Fruit fly (Drosophila melanogaster) whole organism, embryonic: Measurements from ENCODE around the gene Reck.

Source experiments
- ATbp ChIP-seq: fragments of 200-800 bp; sonication (Bioruptor generic); optimal IDR thresholded peaks from 2 replicates; lab custom pipeline; 2017; ENCODE audit warnings: missing biosample characterization, mild to moderate bottlenecking, missing genetic modification characterization, missing genetic modification reagents
- Ada2b ChIP-seq: fragments of 200-800 bp; sonication (Bioruptor generic); IDR thresholded peaks from 2 replicates; pipeline ENCODE4 v1.3.6; 2022; ENCODE audit warnings: missing biosample characterization, missing genetic modification characterization
- Asciz ChIP-seq: fragments of 200-800 bp; sonication (Bioruptor generic); optimal IDR thresholded peaks from 2 replicates; lab custom pipeline; 2017; ENCODE audit warnings: missing biosample characterization, mild to moderate bottlenecking, missing genetic modification characterization, missing genetic modification reagents
- B-H1 ChIP-seq: fragments of 200-800 bp; sonication (Bioruptor generic); IDR thresholded peaks from 3 replicates; pipeline ENCODE4 v1.3.6; 2022; ENCODE audit warnings: missing biosample characterization, missing genetic modification characterization
- Bgb ChIP-seq: fragments of 200-800 bp; sonication (Bioruptor generic); IDR thresholded peaks from 2 replicates; pipeline ENCODE4 v1.3.6; 2022; ENCODE audit warnings: missing biosample characterization, missing genetic modification characterization; ENCODE audit not compliant: partially characterized antibody
- CG10147 ChIP-seq: fragments of 200-800 bp; sonication (Bioruptor generic); optimal IDR thresholded peaks from 2 replicates; lab custom pipeline; 2019; ENCODE audit warnings: missing biosample characterization, mild to moderate bottlenecking, missing genetic modification characterization, moderate library complexity
- CG10543 ChIP-seq: fragments of 200-800 bp; sonication (Bioruptor generic); optimal IDR thresholded peaks from 3 replicates; lab custom pipeline; 2017; ENCODE audit warnings: missing biosample characterization, mild to moderate bottlenecking, missing genetic modification characterization, moderate library complexity
- CG11695 ChIP-seq: fragments of 200-800 bp; sonication (Bioruptor generic); IDR thresholded peaks from 3 replicates; pipeline ENCODE4 v1.3.6; 2022; ENCODE audit warnings: missing biosample characterization, missing genetic modification characterization
- CG12155 ChIP-seq: fragments of 200-800 bp; sonication (Bioruptor generic); optimal IDR thresholded peaks from 3 replicates; lab custom pipeline; 2016; ENCODE audit warnings: missing biosample characterization, missing genetic modification characterization
- CG15479 ChIP-seq: fragments of 200-800 bp; sonication (Bioruptor generic); optimal IDR thresholded peaks from 3 replicates; lab custom pipeline; 2019; ENCODE audit warnings: missing biosample characterization, mild to moderate bottlenecking, missing genetic modification characterization, moderate library complexity
- CG1832 ChIP-seq: fragments of 200-800 bp; sonication (Bioruptor generic); optimal IDR thresholded peaks from 2 replicates; lab custom pipeline; 2017; ENCODE audit warnings: missing biosample characterization, mild to moderate bottlenecking, missing genetic modification characterization, inconsistent platforms
- CG2199 ChIP-seq: fragments of 200-800 bp; sonication (Bioruptor generic); IDR thresholded peaks from 3 replicates; pipeline ENCODE4 v1.3.6; 2022; ENCODE audit warnings: missing biosample characterization, missing genetic modification characterization
- CG2875 ChIP-seq: fragments of 200-800 bp; sonication (Bioruptor generic); optimal IDR thresholded peaks from 2 replicates; lab custom pipeline; 2017; ENCODE audit warnings: missing biosample characterization, mild to moderate bottlenecking, missing genetic modification characterization, missing genetic modification reagents
- CG4404 ChIP-seq: fragments of 200-800 bp; sonication (Bioruptor generic); IDR thresholded peaks from 2 replicates; pipeline ENCODE4 v1.3.6; 2022; ENCODE audit warnings: missing biosample characterization, missing genetic modification characterization
- CG5180 ChIP-seq: fragments of 200-800 bp; sonication (Bioruptor generic); optimal IDR thresholded peaks from 3 replicates; lab custom pipeline; 2017; ENCODE audit warnings: missing biosample characterization, missing genetic modification characterization, mild to moderate bottlenecking, moderate library complexity, missing genetic modification reagents
- CG6854 ChIP-seq: fragments of 200-800 bp; sonication (Bioruptor generic); optimal IDR thresholded peaks from 3 replicates; lab custom pipeline; 2017; ENCODE audit warnings: missing biosample characterization, mild to moderate bottlenecking, missing genetic modification characterization
- CG8359 ChIP-seq: fragments of 200-800 bp; sonication (Bioruptor generic); optimal IDR thresholded peaks from 2 replicates; lab custom pipeline; 2017; ENCODE audit warnings: missing biosample characterization, mild to moderate bottlenecking, missing genetic modification characterization, borderline replicate concordance
- CG8478 ChIP-seq: fragments of >200 bp; optimal IDR thresholded peaks from 2 replicates; lab custom pipeline; 2018
- CG9215 ChIP-seq: fragments of 200-800 bp; sonication (Bioruptor generic); IDR thresholded peaks from 2 replicates; pipeline ENCODE4 v1.3.6; 2022; ENCODE audit warnings: missing biosample characterization, missing genetic modification characterization
- CG9932 ChIP-seq: fragments of 200-800 bp; sonication (Bioruptor generic); IDR thresholded peaks from 2 replicates; pipeline ENCODE4 v1.3.6; 2022; ENCODE audit warnings: missing biosample characterization, missing genetic modification characterization
- CrebB ChIP-seq: fragments of 200-800 bp; sonication (Bioruptor generic); optimal IDR thresholded peaks from 3 replicates; lab custom pipeline; 2018; ENCODE audit warnings: missing biosample characterization, mild to moderate bottlenecking, missing genetic modification characterization
- Dad ChIP-seq: fragments of 200-800 bp; sonication (Bioruptor generic); optimal IDR thresholded peaks from 3 replicates; lab custom pipeline; 2016; ENCODE audit warnings: missing biosample characterization, missing genetic modification characterization
- Hand ChIP-seq: fragments of 200-800 bp; sonication (Bioruptor generic); optimal IDR thresholded peaks from 2 replicates; lab custom pipeline; 2017; ENCODE audit warnings: mild to moderate bottlenecking, missing biosample characterization, missing genetic modification reagents, missing genetic modification characterization
- Hey ChIP-seq: fragments of 200-800 bp; sonication (Bioruptor generic); optimal IDR thresholded peaks from 3 replicates; lab custom pipeline; 2018; ENCODE audit warnings: missing biosample characterization, mild to moderate bottlenecking, missing genetic modification characterization
- Hmx ChIP-seq: fragments of 200-800 bp; sonication (Bioruptor generic); optimal IDR thresholded peaks from 2 replicates; lab custom pipeline; 2016; ENCODE audit warnings: missing biosample characterization, missing genetic modification characterization
- Oaz ChIP-seq: fragments of 200-800 bp; sonication (Bioruptor generic); IDR thresholded peaks from 2 replicates; pipeline ENCODE4 v1.3.6; 2022; ENCODE audit warnings: missing biosample characterization, missing genetic modification characterization
- Pdp1 ChIP-seq, 2 experiments: fragments of 200-800 bp; sonication (Bioruptor generic); optimal IDR thresholded peaks; 3 replicates each; lab custom pipeline; 2016; ENCODE audit warnings: missing biosample characterization in 2 of 2, missing genetic modification characterization in 2 of 2, mild to moderate bottlenecking in 1 of 2, moderate library complexity in 1 of 2
- Six4 ChIP-seq: fragments of 200-800 bp; sonication (Bioruptor generic); optimal IDR thresholded peaks from 2 replicates; lab custom pipeline; 2016; ENCODE audit warnings: missing biosample characterization, missing genetic modification characterization
- Spps ChIP-seq: fragments of 200-800 bp; sonication (Bioruptor generic); optimal IDR thresholded peaks from 2 replicates; lab custom pipeline; 2018; ENCODE audit warnings: missing biosample characterization, mild to moderate bottlenecking, missing genetic modification characterization
- Stat92E ChIP-seq, 3 experiments: fragments of >200 bp in 2 of 3; fragments of 200-800 bp in 1 of 3; sonication (Bioruptor generic) in 1 of 3; optimal IDR thresholded peaks; 2 replicates each; lab custom pipeline; 2017 to 2019; ENCODE audit warnings: missing biosample characterization in 3 of 3, missing genetic modification characterization in 3 of 3, mild to moderate bottlenecking in 1 of 3, moderate library complexity in 1 of 3
- abd-A ChIP-seq: fragments of 200-800 bp; sonication (Bioruptor generic); optimal IDR thresholded peaks from 3 replicates; lab custom pipeline; 2019; ENCODE audit warnings: missing biosample characterization, mild to moderate bottlenecking, missing genetic modification characterization, moderate library complexity
- cad ChIP-seq: fragments of >200 bp; optimal IDR thresholded peaks from 2 replicates; lab custom pipeline; 2017; ENCODE audit warnings: missing biosample characterization, missing genetic modification characterization
- dmrt99B ChIP-seq: fragments of 200-800 bp; sonication (Bioruptor generic); optimal IDR thresholded peaks from 2 replicates; lab custom pipeline; 2018; ENCODE audit warnings: missing biosample characterization, mild to moderate bottlenecking, missing genetic modification characterization, moderate library complexity
- dpn ChIP-seq, 2 experiments: fragments of 200-800 bp; sonication (Bioruptor generic); optimal IDR thresholded peaks; 3 replicates each; lab custom pipeline; 2016; ENCODE audit warnings: missing biosample characterization in 2 of 2, missing genetic modification characterization in 2 of 2
- emc ChIP-seq: fragments of 200-800 bp; sonication (Bioruptor generic); optimal IDR thresholded peaks from 2 replicates; lab custom pipeline; 2016; ENCODE audit warnings: missing biosample characterization, missing genetic modification characterization
- esg ChIP-seq: fragments of 200-800 bp; sonication (Bioruptor generic); conservative IDR thresholded peaks from 2 replicates; pipeline ENCODE4 v1.3.6; 2022; ENCODE audit warnings: missing biosample characterization, missing genetic modification characterization
- gro ChIP-seq: fragments of 200-800 bp; sonication (Bioruptor generic); optimal IDR thresholded peaks from 2 replicates; lab custom pipeline; 2016; ENCODE audit warnings: missing biosample characterization, missing genetic modification characterization
- hbn ChIP-seq: fragments of 200-800 bp; sonication (Bioruptor generic); IDR thresholded peaks from 2 replicates; pipeline ENCODE4 v1.3.6; 2022; ENCODE audit warnings: missing biosample characterization, missing genetic modification characterization; ENCODE audit not compliant: partially characterized antibody
- jing ChIP-seq: fragments of 200-800 bp; sonication (Bioruptor generic); optimal IDR thresholded peaks from 2 replicates; lab custom pipeline; 2018; ENCODE audit warnings: missing biosample characterization, mild to moderate bottlenecking, missing genetic modification characterization
- kah ChIP-seq: fragments of 200-800 bp; sonication (Bioruptor generic); optimal IDR thresholded peaks from 2 replicates; lab custom pipeline; 2018; ENCODE audit warnings: missing biosample characterization, mild to moderate bottlenecking, missing genetic modification characterization
- kni ChIP-seq: fragments of 200-800 bp; sonication (Bioruptor generic); optimal IDR thresholded peaks from 3 replicates; lab custom pipeline; 2017; ENCODE audit warnings: mild to moderate bottlenecking, missing biosample characterization, missing genetic modification reagents, missing genetic modification characterization
- lbe ChIP-seq: fragments of 200-800 bp; sonication (Bioruptor generic); optimal IDR thresholded peaks from 2 replicates; lab custom pipeline; 2016; ENCODE audit warnings: missing biosample characterization, mild to moderate bottlenecking, missing genetic modification characterization
- lmd ChIP-seq: fragments of 200-800 bp; sonication (Bioruptor generic); IDR thresholded peaks from 2 replicates; pipeline ENCODE4 v1.3.6; 2022; ENCODE audit warnings: missing biosample characterization, missing genetic modification characterization
- maf-S ChIP-seq: fragments of 200-800 bp; sonication (Bioruptor generic); optimal IDR thresholded peaks from 2 replicates; lab custom pipeline; 2016; ENCODE audit warnings: missing biosample characterization, missing genetic modification characterization
- phol ChIP-seq: fragments of 200-800 bp; sonication (Bioruptor generic); optimal IDR thresholded peaks from 3 replicates; lab custom pipeline; 2018; ENCODE audit warnings: missing biosample characterization, mild to moderate bottlenecking, missing genetic modification characterization, moderate library complexity
- pum ChIP-seq: fragments of 200-800 bp; sonication (Bioruptor generic); optimal IDR thresholded peaks from 2 replicates; lab custom pipeline; 2016; ENCODE audit warnings: missing biosample characterization, missing genetic modification characterization
- schlank ChIP-seq: fragments of 200-800 bp; sonication (Bioruptor generic); optimal IDR thresholded peaks from 2 replicates; lab custom pipeline; 2018; ENCODE audit warnings: missing biosample characterization, mild to moderate bottlenecking, missing genetic modification characterization
- scrt ChIP-seq: fragments of 200-800 bp; sonication (Bioruptor generic); optimal IDR thresholded peaks from 2 replicates; lab custom pipeline; 2018; ENCODE audit warnings: missing biosample characterization, mild to moderate bottlenecking, missing genetic modification characterization, moderate library complexity
- seq ChIP-seq: fragments of 200-800 bp; sonication (Bioruptor generic); IDR thresholded peaks from 2 replicates; pipeline ENCODE4 v1.3.6; 2022; ENCODE audit warnings: missing biosample characterization, missing genetic modification characterization
- slp2 ChIP-seq: fragments of 200-800 bp; sonication (Bioruptor generic); optimal IDR thresholded peaks from 2 replicates; lab custom pipeline; 2016; ENCODE audit warnings: missing biosample characterization, missing genetic modification characterization
- toy ChIP-seq: fragments of 200-800 bp; sonication (Bioruptor generic); IDR thresholded peaks from 2 replicates; pipeline ENCODE4 v1.3.6; 2022; ENCODE audit warnings: missing biosample characterization, missing genetic modification characterization
- vvl ChIP-seq: fragments of 200-800 bp; sonication (Bioruptor generic); IDR thresholded peaks from 2 replicates; pipeline ENCODE4 v1.3.6; 2022; ENCODE audit warnings: missing biosample characterization, missing genetic modification characterization

Gene Reck

DNA sequence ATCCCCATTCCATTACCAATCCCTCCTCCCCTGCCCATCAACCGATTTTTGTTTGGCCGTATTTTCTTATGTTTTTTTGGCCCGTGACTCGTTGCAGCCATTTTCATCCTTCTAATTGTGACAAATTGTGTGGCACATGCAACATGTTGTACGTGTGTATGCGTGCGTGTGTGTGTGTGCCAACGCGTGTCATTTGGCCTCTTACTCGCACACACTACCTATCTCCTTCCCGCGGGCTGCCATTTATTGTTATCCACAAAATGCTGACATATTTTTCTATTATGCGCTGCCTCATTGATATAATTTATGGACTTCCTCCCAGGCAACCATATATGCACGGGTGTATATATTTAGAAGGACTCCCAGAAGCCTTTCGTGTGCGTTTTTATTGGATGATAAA lies 17.9 kb upstream of the Reck start:
- TF ChIP-seq abd-A (peak; percentile 39), ATbp (GFP tag; lab: Kevin White, UChicago) (no peak), Pdp1 (GFP tag; optimal IDR thresholded peaks at IDR 0.05; lab: Kevin White, UChicago) (no peak), Stat92E (GFP tag; optimal IDR thresholded peaks at IDR 0.05; lab: Kevin White, UChicago) (no peak), CG8359 (GFP tag; lab: Kevin White, UChicago) (no peak), emc (no peak), Bgb (GFP tag; lab: Robert Waterston, UW) (no peak), CG15479 (GFP tag; lab: Kevin White, UChicago) (peak; percentile 43), toy (GFP tag; lab: Robert Waterston, UW) (no peak), lmd (GFP tag; lab: Robert Waterston, UW) (no peak), Oaz (no peak), schlank (tag; lab: Kevin White, UChicago) (no peak), cad (GFP tag; lab: Kevin White, UChicago) (no peak), Six4 (no peak), CG2875 (GFP tag; lab: Kevin White, UChicago) (no peak), phol (peak; percentile 13), CrebB (tag; lab: Kevin White, UChicago) (no peak), CG11695 (GFP tag; lab: Robert Waterston, UW) (no peak), dmrt99B (tag; lab: Kevin White, UChicago) (no peak), Asciz (GFP tag; lab: Kevin White, UChicago) (no peak), Ada2b (no peak), kni (GFP tag; lab: Kevin White, UChicago) (no peak), kah (GFP tag; lab: Kevin White, UChicago) (no peak), lbe (no peak), CG5180 (GFP tag; lab: Kevin White, UChicago) (peak; percentile 41), CG12155 (GFP tag; lab: Kevin White, UChicago) (no peak), CG10543 (no peak), vvl (GFP tag; lab: Robert Waterston, UW) (no peak), Hey (peak; percentile 17), slp2 (GFP tag; lab: Kevin White, UChicago) (no peak), pum (GFP tag; lab: Kevin White, UChicago) (no peak), Hmx (GFP tag; lab: Kevin White, UChicago) (no peak), esg (GFP tag; lab: Robert Waterston, UW) (no peak), maf-S (GFP tag; lab: Kevin White, UChicago) (no peak), CG8478 (lab: Kevin White, UChicago) (no peak), CG6854 (no peak), gro (GFP tag; lab: Kevin White, UChicago) (no peak), hbn (GFP tag; lab: Robert Waterston, UW) (no peak), dpn (GFP tag; optimal IDR thresholded peaks at IDR 0.05; lab: Kevin White, UChicago) (no peak), CG2199 (GFP tag; lab: Robert Waterston, UW) (no peak), Spps (no peak), B-H1 (no peak), jing (no peak), CG10147 (GFP tag; lab: Kevin White, UChicago) (no peak), Hand (no peak), CG4404 (no peak), Dad (GFP tag; lab: Kevin White, UChicago) (no peak), CG1832 (peak; percentile 4), scrt (GFP tag; lab: Kevin White, UChicago) (peak; percentile 55), CG9215 (GFP tag; lab: Robert Waterston, UW) (no peak), CG9932 (GFP tag; lab: Robert Waterston, UW) (no peak), seq (GFP tag; lab: Robert Waterston, UW) (no peak)
